Worm (Caenorhabditis elegans): ENCODE results near the gene zhit-2.

The zhit-2 gene

DNA sequence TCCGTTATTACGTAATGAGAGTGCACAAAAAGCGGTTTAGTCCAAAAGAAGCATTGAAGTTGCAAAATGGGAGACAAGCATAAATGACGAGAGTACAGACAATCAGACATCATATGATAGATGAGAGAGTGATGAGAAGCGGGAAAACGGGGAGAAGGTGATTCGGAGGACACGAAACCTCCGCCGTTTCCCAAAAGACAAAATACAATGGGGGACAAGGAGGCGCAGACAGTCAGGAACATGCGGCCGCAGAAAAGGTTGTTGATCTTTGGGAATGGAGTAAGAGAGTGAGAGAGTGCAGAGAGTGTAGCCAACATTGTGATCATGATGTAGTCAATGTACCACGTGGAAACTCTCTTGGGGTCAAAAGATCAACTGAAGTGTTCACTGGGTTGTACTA is 6.5 kb downstream of the zhit-2 start (continued):
- TF ChIP-seq hrde-1 (tag; optimal IDR thresholded peaks at IDR 0.05; ENCODE audit: borderline replicate concordance) (no peak), ceh-100 (GFP tag; IDR thresholded peaks at IDR 0.05) (no peak), lin-35 (GFP tag; optimal IDR thresholded peaks at IDR 0.05) (peak in 1 of 3 experiments; percentile 46), nhr-27 (tag; optimal IDR thresholded peaks at IDR 0.05) (no peak), ccch-3 (GFP tag; optimal IDR thresholded peaks at IDR 0.05) (no peak), Y53F4B.3 (GFP tag; IDR thresholded peaks at IDR 0.05) (no peak), sea-2 (GFP tag; IDR thresholded peaks at IDR 0.05) (no peak), ztf-18 (tag; optimal IDR thresholded peaks at IDR 0.05) (peak; percentile 66), ZK185.1 (tag; optimal IDR thresholded peaks at IDR 0.05; ENCODE audit: poor library complexity, severe bottlenecking) (peak; percentile 76), F23B12.7 (tag; optimal IDR thresholded peaks at IDR 0.05; ENCODE audit: insufficient read depth) (peak; percentile 33), ztf-3 (GFP tag; optimal IDR thresholded peaks at IDR 0.05) (peak; percentile 52), lin-54 (GFP tag; optimal IDR thresholded peaks at IDR 0.05) (peak; percentile 69), snpc-1.1 (tag; optimal IDR thresholded peaks at IDR 0.05; ENCODE audit: insufficient read depth) (no peak), tlf-1 (GFP tag; optimal IDR thresholded peaks at IDR 0.05) (peak; percentile 56), gei-17 (GFP tag; optimal IDR thresholded peaks at IDR 0.05) (peak; percentile 38), Y53G8AR.9 (GFP tag; conservative IDR thresholded peaks at IDR 0.05) (no peak), ztf-26 (tag; optimal IDR thresholded peaks at IDR 0.05) (peak; percentile 87), egrh-3 (GFP tag; IDR thresholded peaks at IDR 0.05) (peak; percentile 34; the same call in 1 of the 2 replicates), lin-26 (GFP tag; IDR thresholded peaks at IDR 0.05) (peak; percentile 57; the same call in 1 of the 2 replicates), let-607 (tag; optimal IDR thresholded peaks at IDR 0.05) (peak; percentile 72), nhr-80 (tag; optimal IDR thresholded peaks at IDR 0.05) (peak; percentile 93), lir-1 (GFP tag; conservative IDR thresholded peaks at IDR 0.05) (no peak; the same call in 1 of the 2 replicates), zim-3 (tag; optimal IDR thresholded peaks at IDR 0.05) (no peak), lsy-27 (tag; optimal IDR thresholded peaks at IDR 0.05; ENCODE audit: borderline replicate concordance, insufficient read depth) (peak; percentile 28), akir-1 (GFP tag; optimal IDR thresholded peaks at IDR 0.05) (peak; percentile 67), lin-40 (tag; optimal IDR thresholded peaks at IDR 0.05) (peak; percentile 93), chd-7 (tag; optimal IDR thresholded peaks at IDR 0.05) (peak; percentile 92), madf-6 (GFP tag; IDR thresholded peaks at IDR 0.05) (peak; percentile 42; the same call in 1 of the 2 replicates), bed-1 (GFP tag; IDR thresholded peaks at IDR 0.05) (no peak), mel-28 (tag; optimal IDR thresholded peaks at IDR 0.05; ENCODE audit: borderline replicate concordance) (no peak), lsl-1 (GFP tag; optimal IDR thresholded peaks at IDR 0.05) (no peak), lag-1 (GFP tag; IDR thresholded peaks at IDR 0.05) (no peak), K12H6.12 (tag; optimal IDR thresholded peaks at IDR 0.05) (peak; percentile 88), madf-8 (GFP tag; conservative IDR thresholded peaks at IDR 0.05) (no peak), Y56A3A.18 (GFP tag; IDR thresholded peaks at IDR 0.05) (no peak), atf-7 (tag; optimal IDR thresholded peaks at IDR 0.05) (peak; percentile 91), F49E8.2 (tag; optimal IDR thresholded peaks at IDR 0.05; ENCODE audit: insufficient read depth) (no peak), nhr-90 (tag; optimal IDR thresholded peaks at IDR 0.05) (peak; percentile 32), C06A6.2 (GFP tag; conservative IDR thresholded peaks at IDR 0.05) (peak; percentile 86), repo-1 (tag; optimal IDR thresholded peaks at IDR 0.05) (no peak), mes-4 (tag; optimal IDR thresholded peaks at IDR 0.05) (no peak), B0019.2 (GFP tag; conservative IDR thresholded peaks at IDR 0.05) (no peak), mcd-1 (GFP tag; IDR thresholded peaks at IDR 0.05) (peak; percentile 74)

Data from whole organism, young adult.